Worm (Caenorhabditis elegans): ENCODE results near the gene rpl-20.

- no peak for TF ChIP-seq ztf-29 (GFP tag; IDR thresholded peaks at IDR 0.05)
- no peak for TF ChIP-seq flt-1 (GFP tag; IDR thresholded peaks at IDR 0.05)
- no peak for TF ChIP-seq tab-1 (GFP tag; IDR thresholded peaks at IDR 0.05)
- no peak for TF ChIP-seq cog-1 (tag; optimal IDR thresholded peaks at IDR 0.05)
- TF ChIP-seq ztf-23 (GFP tag; IDR thresholded peaks at IDR 0.05): no peak
Measured at ce11 chrIV:4781123-4781522, 31.5 kb upstream of the rpl-20 start.

Measured in whole organism, midembryonic.